Worm (Caenorhabditis elegans) whole organism, L4/young adult: ENCODE results near the gene F14E5.8.

ENCODE experiments used
- dao-5 ChIP-seq: sonication (generic microtip); optimal IDR thresholded peaks from 2 replicates; lab custom pipeline; 2016; ENCODE audit warnings: missing genotype, missing genetic modification characterization, moderate library complexity, missing compliant biosample characterization
- him-1 ChIP-seq: sonication (generic microtip); optimal IDR thresholded peaks from 2 replicates; lab custom pipeline; 2016; ENCODE audit warnings: missing genotype, missing genetic modification reagents, missing genetic modification characterization, missing compliant biosample characterization

DNA sequence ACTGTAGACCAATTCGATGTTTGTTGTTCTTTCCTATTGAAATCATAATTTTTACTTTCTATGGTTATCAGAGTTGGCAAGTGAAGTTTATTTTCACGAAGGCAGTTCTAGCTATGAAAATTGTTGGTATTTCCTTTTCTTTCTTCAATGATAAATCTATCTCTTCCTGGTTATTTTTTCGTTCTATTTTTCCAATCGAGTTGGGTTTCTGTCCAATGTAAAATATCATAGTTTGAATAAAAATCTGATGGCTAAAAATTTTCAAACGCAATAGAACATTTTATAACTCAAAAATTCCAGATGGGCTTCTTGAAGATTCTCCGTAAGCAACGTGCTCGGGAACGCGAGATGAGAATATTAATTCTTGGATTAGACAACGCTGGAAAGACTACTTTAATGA is 24.1 kb downstream of the F14E5.8 start, which contains the start of gene evl-20:
- TF ChIP-seq dao-5 (tag; lab: Kevin White, UChicago) (no peak), him-1 (no peak)
